ENCODE assay signal across 4 fruit fly cellular contexts in the genomic region with DNA sequence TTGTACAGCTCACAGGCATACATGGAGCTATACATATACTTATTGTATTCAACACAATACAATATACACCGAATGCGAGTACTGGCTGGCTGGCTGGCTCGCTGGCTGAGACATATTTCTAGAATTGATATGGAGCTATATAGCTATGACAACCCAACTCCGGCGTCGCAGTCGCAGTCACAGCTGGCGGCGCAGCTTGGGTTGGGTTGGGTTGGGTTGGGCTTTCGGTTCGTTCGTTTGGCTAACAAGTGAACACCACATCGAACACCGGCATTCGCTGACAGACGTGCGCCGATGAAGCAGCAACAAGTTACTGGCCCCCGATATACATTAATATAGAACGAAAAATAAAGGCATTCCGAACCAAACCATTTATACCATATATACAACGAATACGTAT.
TF ChIP-seq lines count a peak whose summit lies in the region.

A gene (plus strand): TSS at position 269 of the 400 bp plus-strand sequence.

- no peak for TF ChIP-seq CTCF in whole organism, embryonic (GFP tag; optimal IDR thresholded peaks at IDR 0.05; lab: Kevin White, UChicago)

TF ChIP-seq in whole organism, adult, 20 proteins besides CTCF, POLR2A, EP300 and RAD21:
- TF ChIP-seq cic (GFP tag; optimal IDR thresholded peaks at IDR 0.05; lab: Kevin White, UChicago) = no peak
- TF ChIP-seq cnc (optimal IDR thresholded peaks at IDR 0.05; lab: Kevin White, UChicago) = no peak
- TF ChIP-seq bab1 (GFP tag; optimal IDR thresholded peaks at IDR 0.05; lab: Kevin White, UChicago) = peak; percentile 20
- no peak for TF ChIP-seq CG14711 (tag; optimal IDR thresholded peaks at IDR 0.05; lab: Kevin White, UChicago)

TF ChIP-seq in whole organism, embryonic, 481 proteins besides CTCF, POLR2A, EP300 and RAD21:
- no peak for TF ChIP-seq croc (GFP tag; conservative IDR thresholded peaks at IDR 0.05; lab: Robert Waterston, UW)
- peak; percentile 63; the same call in 1 of the 2 replicates for TF ChIP-seq Adf1 (GFP tag; IDR thresholded peaks at IDR 0.05; lab: Robert Waterston, UW)
- no peak for TF ChIP-seq amos (GFP tag; IDR thresholded peaks at IDR 0.05; lab: Robert Waterston, UW; ENCODE audit: partially characterized antibody)
- peak; percentile 49 for TF ChIP-seq Med (GFP tag; lab: Kevin White, UChicago)
- peak; percentile 84 for TF ChIP-seq CG5180 (GFP tag; optimal IDR thresholded peaks at IDR 0.05; lab: Kevin White, UChicago)

TF ChIP-seq in whole organism, prepupa, 60 proteins besides CTCF, POLR2A, EP300 and RAD21:
- no peak for TF ChIP-seq CG11762 (GFP tag; optimal IDR thresholded peaks at IDR 0.05; lab: Kevin White, UChicago; ENCODE audit: insufficient read depth)
- no peak for TF ChIP-seq CG6276 (GFP tag; optimal IDR thresholded peaks at IDR 0.05; lab: Kevin White, UChicago)
- peak; percentile 29 for TF ChIP-seq Eip78C (GFP tag; lab: Kevin White, UChicago)
- TF ChIP-seq Blimp-1 (GFP tag; optimal IDR thresholded peaks at IDR 0.05; lab: Kevin White, UChicago) = no peak
- TF ChIP-seq svp (GFP tag; lab: Kevin White, UChicago) = peak; percentile 53
- TF ChIP-seq CG6854 (GFP tag; optimal IDR thresholded peaks at IDR 0.05; lab: Kevin White, UChicago) = no peak
- peak; percentile 27 for TF ChIP-seq fkh (GFP tag; optimal IDR thresholded peaks at IDR 0.05; lab: Kevin White, UChicago)
- TF ChIP-seq Sox102F (GFP tag; optimal IDR thresholded peaks at IDR 0.05; lab: Kevin White, UChicago) = no peak
- TF ChIP-seq CG31627 (GFP tag; optimal IDR thresholded peaks at IDR 0.05; lab: Kevin White, UChicago) = no peak
- no peak for TF ChIP-seq CG3919 (GFP tag; optimal IDR thresholded peaks at IDR 0.05; lab: Kevin White, UChicago)
- no peak for TF ChIP-seq CG7368 (GFP tag; optimal IDR thresholded peaks at IDR 0.05; lab: Kevin White, UChicago)
- no peak for TF ChIP-seq Lpt (GFP tag; optimal IDR thresholded peaks at IDR 0.05; lab: Kevin White, UChicago)
- TF ChIP-seq ss (GFP tag; optimal IDR thresholded peaks at IDR 0.05; lab: Kevin White, UChicago) = no peak

TF ChIP-seq in whole organism, wandering third instar larva, 38 proteins besides CTCF, POLR2A, EP300 and RAD21:
- TF ChIP-seq HLH106 (tag; optimal IDR thresholded peaks at IDR 0.05; lab: Kevin White, UChicago) (no peak), tai (GFP tag; optimal IDR thresholded peaks at IDR 0.05; lab: Kevin White, UChicago) (no peak), Hr83 (GFP tag; optimal IDR thresholded peaks at IDR 0.05; lab: Kevin White, UChicago; ENCODE audit: poor library complexity, severe bottlenecking) (peak; percentile 21), psq (GFP tag; optimal IDR thresholded peaks at IDR 0.05; lab: Kevin White, UChicago) (no peak), CG32264 (GFP tag; optimal IDR thresholded peaks at IDR 0.05; lab: Kevin White, UChicago) (no peak)
